Worm (Caenorhabditis elegans) whole organism, L1 larva: Measurements from ENCODE around the gene M04D8.7.

ENCODE experiments used
- C04F5.9 ChIP-seq: sonication (generic microtip); optimal IDR thresholded peaks from 2 replicates; lab custom pipeline; 2016; ENCODE audit warnings: missing genetic modification characterization, missing compliant biosample characterization
- C34B4.2 ChIP-seq: sonication (generic microtip); optimal IDR thresholded peaks from 2 replicates; lab custom pipeline; 2017; ENCODE audit warnings: mild to moderate bottlenecking, missing genetic modification characterization, missing compliant biosample characterization
- Y116A8C.19 ChIP-seq: sonication (generic microtip); optimal IDR thresholded peaks from 2 replicates; lab custom pipeline; 2016; ENCODE audit warnings: missing compliant biosample characterization, missing genetic modification characterization, borderline replicate concordance
- alr-1 ChIP-seq: fragments of 200-800 bp; sonication (Bioruptor generic); optimal IDR thresholded peaks from 2 replicates; lab custom pipeline; 2018; ENCODE audit warnings: borderline replicate concordance, mild to moderate bottlenecking, missing genetic modification characterization, missing compliant biosample characterization
- blmp-1 ChIP-seq: fragments of 150-350 bp; optimal IDR thresholded peaks from 2 replicates; lab custom pipeline; 2014; ENCODE audit warnings: missing biosample characterization, missing genetic modification characterization
- ceh-63 ChIP-seq: fragments of 200-800 bp; sonication (Bioruptor generic); optimal IDR thresholded peaks from 2 replicates; lab custom pipeline; 2018; ENCODE audit warnings: mild to moderate bottlenecking, missing genetic modification characterization, missing compliant biosample characterization
- ceh-8 ChIP-seq: fragments of 200-800 bp; sonication (Bioruptor generic); optimal IDR thresholded peaks from 2 replicates; lab custom pipeline; 2018; ENCODE audit warnings: mild to moderate bottlenecking, missing genetic modification characterization, moderate library complexity, missing compliant biosample characterization
- dsc-1 ChIP-seq: sonication (generic microtip); optimal IDR thresholded peaks from 2 replicates; lab custom pipeline; 2016; ENCODE audit warnings: mild to moderate bottlenecking, missing genetic modification characterization, missing compliant biosample characterization
- egl-27 ChIP-seq, 2 experiments: fragments of 150-350 bp in 1 of 2; sonication (generic microtip); optimal IDR thresholded peaks; 3 replicates each; lab custom pipeline; 2017 to 2018; ENCODE audit warnings: missing biosample characterization in 2 of 2, missing genetic modification characterization in 2 of 2, missing genetic modification reagents in 2 of 2
- ets-5 ChIP-seq: fragments of 200-800 bp; sonication (Bioruptor generic); IDR thresholded peaks from 2 replicates; pipeline ENCODE4 v1.3.6; 2022; ENCODE audit warnings: missing genetic modification characterization, missing compliant biosample characterization
- fkh-10 ChIP-seq: sonication (generic microtip); optimal IDR thresholded peaks from 2 replicates; lab custom pipeline; 2017; ENCODE audit warnings: missing biosample characterization, missing genetic modification reagents, missing genetic modification characterization
- fkh-8 ChIP-seq: sonication (generic microtip); optimal IDR thresholded peaks from 2 replicates; lab custom pipeline; 2016; ENCODE audit warnings: mild to moderate bottlenecking, missing genetic modification characterization, missing compliant biosample characterization
- hlh-4 ChIP-seq: sonication (generic microtip); optimal IDR thresholded peaks from 2 replicates; lab custom pipeline; 2016; ENCODE audit warnings: mild to moderate bottlenecking, missing genetic modification characterization, missing compliant biosample characterization
- hpl-2 ChIP-seq: fragments of 150-350 bp; optimal IDR thresholded peaks from 2 replicates; lab custom pipeline; 2014; ENCODE audit warnings: missing biosample characterization, missing genetic modification reagents, missing genetic modification characterization
- lin-14 ChIP-seq: fragments of 200-800 bp; sonication (Bioruptor generic); optimal IDR thresholded peaks from 2 replicates; lab custom pipeline; 2018; ENCODE audit warnings: mild to moderate bottlenecking, missing genetic modification characterization, moderate library complexity, missing compliant biosample characterization
- lin-35 ChIP-seq, 2 experiments: fragments of 150-350 bp; optimal IDR thresholded peaks; 2 replicates each; lab custom pipeline; 2014; ENCODE audit warnings: missing biosample characterization in 2 of 2, missing genetic modification characterization in 2 of 2, missing genetic modification reagents in 2 of 2
- lir-3 ChIP-seq: sonication (generic microtip); optimal IDR thresholded peaks from 2 replicates; lab custom pipeline; 2016; ENCODE audit warnings: mild to moderate bottlenecking, missing genetic modification characterization, moderate library complexity, missing compliant biosample characterization; ENCODE audit not compliant: poor library complexity
- lsy-2 ChIP-seq, 2 experiments: fragments of 150-350 bp; optimal IDR thresholded peaks; 2 replicates each; lab custom pipeline; 2014; ENCODE audit warnings: missing biosample characterization in 2 of 2, missing genetic modification characterization in 2 of 2
- mdl-1 ChIP-seq, 2 experiments: fragments of 150-350 bp; optimal IDR thresholded peaks; 2 replicates each; lab custom pipeline; 2014 to 2017; ENCODE audit warnings: missing biosample characterization in 2 of 2, missing genetic modification characterization in 2 of 2, inconsistent platforms in 1 of 2
- mep-1 ChIP-seq: fragments of 150-350 bp; optimal IDR thresholded peaks from 2 replicates; lab custom pipeline; 2014; ENCODE audit warnings: missing biosample characterization, missing genetic modification characterization
- nhr-11 ChIP-seq: fragments of 150-350 bp; optimal IDR thresholded peaks from 2 replicates; lab custom pipeline; 2014; ENCODE audit warnings: missing biosample characterization, missing genetic modification characterization
- nhr-20 ChIP-seq: sonication (generic microtip); optimal IDR thresholded peaks from 2 replicates; lab custom pipeline; 2016; ENCODE audit warnings: mild to moderate bottlenecking, missing genetic modification characterization, missing compliant biosample characterization
- nhr-47 ChIP-seq: sonication (generic microtip); optimal IDR thresholded peaks from 2 replicates; lab custom pipeline; 2016; ENCODE audit warnings: mild to moderate bottlenecking, missing genetic modification characterization, moderate library complexity, missing compliant biosample characterization
- nhr-71 ChIP-seq: sonication (generic microtip); optimal IDR thresholded peaks from 2 replicates; lab custom pipeline; 2016; ENCODE audit warnings: mild to moderate bottlenecking, missing genetic modification characterization, moderate library complexity, missing compliant biosample characterization
- nhr-77 ChIP-seq: fragments of 150-350 bp; optimal IDR thresholded peaks from 2 replicates; lab custom pipeline; 2014; ENCODE audit warnings: missing biosample characterization, missing genetic modification characterization
- nhr-85 ChIP-seq: sonication (generic microtip); peaks from one replicate; lab custom pipeline; 2016; ENCODE audit warnings: missing genetic modification characterization, inconsistent platforms, missing compliant biosample characterization
- nhr-90 ChIP-seq: sonication (generic microtip); optimal IDR thresholded peaks from 2 replicates; lab custom pipeline; 2016; ENCODE audit warnings: mild to moderate bottlenecking, missing genetic modification characterization, missing compliant biosample characterization; ENCODE audit not compliant: poor library complexity
- pax-3 ChIP-seq: fragments of 200-800 bp; sonication (Bioruptor generic); optimal IDR thresholded peaks from 2 replicates; lab custom pipeline; 2018; ENCODE audit warnings: mild to moderate bottlenecking, missing genetic modification characterization, moderate library complexity, missing compliant biosample characterization
- rnt-1 ChIP-seq: sonication (generic microtip); optimal IDR thresholded peaks from 2 replicates; lab custom pipeline; 2016; ENCODE audit warnings: mild to moderate bottlenecking, missing genetic modification characterization, moderate library complexity, missing compliant biosample characterization
- skn-1 ChIP-seq: fragments of 150-350 bp; optimal IDR thresholded peaks from 2 replicates; lab custom pipeline; 2014; ENCODE audit warnings: missing biosample characterization, missing genetic modification characterization
- sox-4 ChIP-seq: sonication (generic microtip); optimal IDR thresholded peaks from 2 replicates; lab custom pipeline; 2016; ENCODE audit warnings: missing genetic modification characterization, missing compliant biosample characterization
- sptf-1 ChIP-seq: fragments of 150-350 bp; optimal IDR thresholded peaks from 2 replicates; lab custom pipeline; 2014; ENCODE audit warnings: missing biosample characterization, missing genetic modification characterization
- swsn-7 ChIP-seq: sonication (generic microtip); optimal IDR thresholded peaks from 2 replicates; lab custom pipeline; 2016; ENCODE audit warnings: missing genetic modification characterization, missing compliant biosample characterization
- tbx-2 ChIP-seq: sonication (generic microtip); optimal IDR thresholded peaks from 2 replicates; lab custom pipeline; 2016; ENCODE audit warnings: missing genetic modification characterization, missing compliant biosample characterization
- tlp-1 ChIP-seq: fragments of 150-350 bp; optimal IDR thresholded peaks from 2 replicates; lab custom pipeline; 2014; ENCODE audit warnings: missing biosample characterization, missing genetic modification characterization
- unc-30 ChIP-seq: sonication (generic microtip); optimal IDR thresholded peaks from 2 replicates; lab custom pipeline; 2017; ENCODE audit warnings: missing biosample characterization, missing genetic modification characterization
- unc-62 ChIP-seq: fragments of 150-350 bp; optimal IDR thresholded peaks from 2 replicates; lab custom pipeline; 2014; ENCODE audit warnings: missing biosample characterization, missing genetic modification reagents, missing genetic modification characterization
- xbp-1 ChIP-seq: sonication (generic microtip); optimal IDR thresholded peaks from 2 replicates; lab custom pipeline; 2016; ENCODE audit warnings: missing genetic modification characterization, missing compliant biosample characterization
- zag-1 ChIP-seq: fragments of 150-350 bp; optimal IDR thresholded peaks from 2 replicates; lab custom pipeline; 2014; ENCODE audit warnings: missing biosample characterization, missing genetic modification characterization
- zip-4 ChIP-seq: fragments of 200-800 bp; sonication (Bioruptor generic); optimal IDR thresholded peaks from 2 replicates; lab custom pipeline; 2018; ENCODE audit warnings: mild to moderate bottlenecking, missing genetic modification characterization, moderate library complexity, missing compliant biosample characterization
- ztf-4 ChIP-seq: fragments of 150-350 bp; optimal IDR thresholded peaks from 2 replicates; lab custom pipeline; 2014; ENCODE audit warnings: missing biosample characterization, missing genetic modification characterization

Gene M04D8.7

ce11 chrIII:10027947-10028346, 9.3 kb upstream of the M04D8.7 start, which contains the start of gene ins-23:
ins-23 (plus strand) TSS chrIII:10028247.
- TF ChIP-seq C34B4.2 (tag; lab: Kevin White, UChicago) (no peak), mep-1 (no peak), Y116A8C.19 (tag; lab: Kevin White, UChicago) (no peak), nhr-85 (no peak), tlp-1 (tag; lab: Kevin White, UChicago) (no peak), ets-5 (GFP tag; lab: Robert Waterston, UW) (no peak), mdl-1 (tag; optimal IDR thresholded peaks at IDR 0.05; lab: Kevin White, UChicago) (no peak), alr-1 (tag; lab: Kevin White, UChicago) (no peak), lin-14 (no peak)

- TF ChIP-seq C04F5.9 (tag; lab: Kevin White, UChicago) (no peak), mdl-1 (tag; optimal IDR thresholded peaks at IDR 0.05; lab: Kevin White, UChicago) (no peak), alr-1 (tag; lab: Kevin White, UChicago) (no peak), egl-27 (tag; optimal IDR thresholded peaks at IDR 0.05; lab: Kevin White, UChicago) (no peak), hpl-2 (GFP tag; lab: Kevin White, UChicago) (no peak), zip-4 (GFP tag; lab: Kevin White, UChicago) (no peak), lin-35 (GFP tag; optimal IDR thresholded peaks at IDR 0.05; lab: Kevin White, UChicago) (no peak), ceh-8 (GFP tag; lab: Kevin White, UChicago) (peak; percentile 60)
These were observed 6.7 kb upstream of the M04D8.7 start, which contains the start of gene M04D8.4 for ce11 chrIII:10030549-10030948. M04D8.4 (minus strand) TSS chrIII:10030649.

ce11 chrIII:10033213-10033612, 4.0 kb upstream of the M04D8.7 start, which contains the start of gene M04D8.5:
M04D8.5 (minus strand) TSS chrIII:10033313.
- TF ChIP-seq alr-1 (tag; lab: Kevin White, UChicago) (no peak), egl-27 (tag; optimal IDR thresholded peaks at IDR 0.05; lab: Kevin White, UChicago) (no peak), Y116A8C.19 (tag; lab: Kevin White, UChicago) (no peak), ets-5 (GFP tag; lab: Robert Waterston, UW) (no peak), unc-62 (GFP tag; lab: Kevin White, UChicago) (no peak), nhr-77 (no peak), nhr-47 (tag; lab: Kevin White, UChicago) (no peak), lir-3 (tag; lab: Kevin White, UChicago) (no peak), pax-3 (tag; lab: Kevin White, UChicago) (no peak), skn-1 (no peak), sptf-1 (tag; lab: Kevin White, UChicago) (no peak), rnt-1 (tag; lab: Kevin White, UChicago) (no peak)

- TF ChIP-seq unc-30 (tag; lab: Kevin White, UChicago) (no peak), C34B4.2 (tag; lab: Kevin White, UChicago) (no peak)
These were observed 3.4 kb upstream of the M04D8.7 start, which contains the start of gene M04D8.8 for ce11 chrIII:10033881-10034280. M04D8.8 (plus strand) TSS chrIII:10034181.

- no peak for TF ChIP-seq nhr-90
- peak; percentile 13 for TF ChIP-seq nhr-20 (tag; lab: Kevin White, UChicago)
- peak; percentile 79 for TF ChIP-seq nhr-47 (tag; lab: Kevin White, UChicago)
- TF ChIP-seq ztf-4 (tag; lab: Kevin White, UChicago): peak; percentile 34
- no peak for TF ChIP-seq rnt-1 (tag; lab: Kevin White, UChicago)
- TF ChIP-seq hlh-4: no peak
- no peak for TF ChIP-seq lsy-2 (tag; optimal IDR thresholded peaks at IDR 0.05; lab: Kevin White, UChicago)
- TF ChIP-seq fkh-10 (GFP tag; lab: Kevin White, UChicago): peak; percentile 17
- peak; percentile 20 for TF ChIP-seq mep-1
- TF ChIP-seq blmp-1: no peak
- peak; percentile 44 for TF ChIP-seq swsn-7 (tag; lab: Kevin White, UChicago)
- TF ChIP-seq zag-1 (tag; lab: Kevin White, UChicago): no peak
- no peak for TF ChIP-seq tbx-2
- peak; percentile 84 for TF ChIP-seq nhr-71
- TF ChIP-seq nhr-77: no peak
- peak; percentile 84 for TF ChIP-seq sox-4
- peak; percentile 29 for TF ChIP-seq pax-3 (tag; lab: Kevin White, UChicago)
- no peak for TF ChIP-seq ceh-63 (GFP tag; lab: Kevin White, UChicago)
- TF ChIP-seq egl-27 (tag; optimal IDR thresholded peaks at IDR 0.05; lab: Kevin White, UChicago): no peak
- peak; percentile 98 for TF ChIP-seq fkh-8
- peak; percentile 66 for TF ChIP-seq nhr-11
- peak; percentile 27 for TF ChIP-seq xbp-1 (tag; lab: Kevin White, UChicago)
- peak; percentile 29 for TF ChIP-seq dsc-1 (tag; lab: Kevin White, UChicago)
These were observed 1.5 kb upstream of the M04D8.7 start, which contains the start of gene xbx-3 for ce11 chrIII:10035783-10036182. xbx-3 (plus strand) TSS chrIII:10035945.
